Comparison of ENCODE assay signal across 1 fruit fly cellular context in genomic region chrX:10899232-10899631, dm6.
TF ChIP-seq lines count a peak whose summit lies in the region.

TSS of gene CG1582 (minus strand) at chrX:10899302.

TF ChIP-seq in whole organism, embryonic, 481 proteins besides CTCF, POLR2A, EP300 and RAD21 (continued from another document and continues in another):
- TF ChIP-seq stwl (tag; optimal IDR thresholded peaks at IDR 0.05; lab: Kevin White, UChicago) (peak; percentile 33), CG9609 (GFP tag; optimal IDR thresholded peaks at IDR 0.05; lab: Kevin White, UChicago) (no peak), CG10543 (GFP tag; optimal IDR thresholded peaks at IDR 0.05; lab: Kevin White, UChicago) (no peak), jumu (GFP tag; optimal IDR thresholded peaks at IDR 0.05; lab: Kevin White, UChicago) (no peak), gt (GFP tag; IDR thresholded peaks at IDR 0.05; lab: Robert Waterston, UW) (no peak), HmgZ (tag; optimal IDR thresholded peaks at IDR 0.05; lab: Kevin White, UChicago) (no peak), odd (GFP tag; optimal IDR thresholded peaks at IDR 0.05; lab: Kevin White, UChicago) (peak; percentile 7), Hr51 (GFP tag; optimal IDR thresholded peaks at IDR 0.05; lab: Kevin White, UChicago) (no peak), BtbVII (GFP tag; optimal IDR thresholded peaks at IDR 0.05; lab: Kevin White, UChicago) (no peak), amos (GFP tag; IDR thresholded peaks at IDR 0.05; lab: Robert Waterston, UW; ENCODE audit: partially characterized antibody) (peak; percentile 34; the same call in 1 of the 2 replicates), CG13775 (GFP tag; optimal IDR thresholded peaks at IDR 0.05; lab: Kevin White, UChicago) (peak; percentile 32), gfzf (GFP tag; optimal IDR thresholded peaks at IDR 0.05; lab: Kevin White, UChicago) (peak; percentile 50), CG13894 (tag; optimal IDR thresholded peaks at IDR 0.05; lab: Kevin White, UChicago) (no peak), NK7.1 (GFP tag; optimal IDR thresholded peaks at IDR 0.05; lab: Kevin White, UChicago) (no peak), CG10274 (GFP tag; optimal IDR thresholded peaks at IDR 0.05; lab: Kevin White, UChicago) (no peak), Gug (GFP tag; IDR thresholded peaks at IDR 0.05; lab: Robert Waterston, UW) (no peak), vfl (GFP tag; optimal IDR thresholded peaks at IDR 0.05; lab: Kevin White, UChicago) (no peak), Dip3 (GFP tag; optimal IDR thresholded peaks at IDR 0.05; lab: Kevin White, UChicago) (no peak), Fer1 (GFP tag; optimal IDR thresholded peaks at IDR 0.05; lab: Kevin White, UChicago) (peak; percentile 50), schlank (tag; optimal IDR thresholded peaks at IDR 0.05; lab: Kevin White, UChicago) (no peak), otp (GFP tag; IDR thresholded peaks at IDR 0.05; lab: Robert Waterston, UW) (no peak), CG4617 (GFP tag; optimal IDR thresholded peaks at IDR 0.05; lab: Kevin White, UChicago; ENCODE audit: borderline replicate concordance) (peak; percentile 11), CG32767 (GFP tag; IDR thresholded peaks at IDR 0.05; lab: Robert Waterston, UW) (no peak), Dp (GFP tag; optimal IDR thresholded peaks at IDR 0.05; lab: Kevin White, UChicago) (peak; percentile 80), Sry-δ (GFP tag; optimal IDR thresholded peaks at IDR 0.05; lab: Kevin White, UChicago) (peak; percentile 25), CG14860 (GFP tag; IDR thresholded peaks at IDR 0.05; lab: Robert Waterston, UW; ENCODE audit: partially characterized antibody) (0 out of 3 replicates have a peak, but pooled peaks have one; percentile 27), CG14965 (GFP tag; optimal IDR thresholded peaks at IDR 0.05; lab: Kevin White, UChicago; ENCODE audit: borderline replicate concordance) (no peak), Deaf1 (tag; optimal IDR thresholded peaks at IDR 0.05; lab: Kevin White, UChicago) (no peak), CG15479 (GFP tag; optimal IDR thresholded peaks at IDR 0.05; lab: Kevin White, UChicago) (no peak), gce (GFP tag; IDR thresholded peaks at IDR 0.05; lab: Robert Waterston, UW) (no peak), Dll (GFP tag; IDR thresholded peaks at IDR 0.05; lab: Robert Waterston, UW; ENCODE audit: partially characterized antibody) (no peak), Fer3 (tag; optimal IDR thresholded peaks at IDR 0.05; lab: Kevin White, UChicago) (peak; percentile 1), slbo (GFP tag; IDR thresholded peaks at IDR 0.05; lab: Robert Waterston, UW) (peak; percentile 10; the same call in 1 of the 2 replicates), CG10267 (tag; optimal IDR thresholded peaks at IDR 0.05; lab: Kevin White, UChicago) (peak; percentile 53), CG7987 (GFP tag; optimal IDR thresholded peaks at IDR 0.05; lab: Kevin White, UChicago) (no peak), Oaz (GFP tag; IDR thresholded peaks at IDR 0.05; lab: Robert Waterston, UW) (no peak), salm (tag; optimal IDR thresholded peaks at IDR 0.05; lab: Kevin White, UChicago) (no peak), CG31365 (tag; optimal IDR thresholded peaks at IDR 0.05; lab: Kevin White, UChicago) (no peak), HmgD (GFP tag; optimal IDR thresholded peaks at IDR 0.05; lab: Kevin White, UChicago) (no peak), dm (GFP tag; optimal IDR thresholded peaks at IDR 0.05; lab: Kevin White, UChicago) (no peak), Tbp (GFP tag; optimal IDR thresholded peaks at IDR 0.05; lab: Kevin White, UChicago) (no peak), seq (GFP tag; IDR thresholded peaks at IDR 0.05; lab: Robert Waterston, UW) (no peak), CG16815 (GFP tag; optimal IDR thresholded peaks at IDR 0.05; lab: Kevin White, UChicago) (no peak), bab2 (GFP tag; optimal IDR thresholded peaks at IDR 0.05; lab: Kevin White, UChicago) (no peak), CG5245 (GFP tag; optimal IDR thresholded peaks at IDR 0.05; lab: Kevin White, UChicago) (no peak), CG31388 (GFP tag; optimal IDR thresholded peaks at IDR 0.05; lab: Kevin White, UChicago) (no peak), lmd (GFP tag; IDR thresholded peaks at IDR 0.05; lab: Robert Waterston, UW) (no peak), CG10366 (GFP tag; IDR thresholded peaks at IDR 0.05; lab: Robert Waterston, UW) (no peak), ap (GFP tag; IDR thresholded peaks at IDR 0.05; lab: Robert Waterston, UW) (no peak), grau (tag; optimal IDR thresholded peaks at IDR 0.05; lab: Kevin White, UChicago) (peak; percentile 50), CG10959 (GFP tag; IDR thresholded peaks at IDR 0.05; lab: Robert Waterston, UW) (no peak), trem (tag; optimal IDR thresholded peaks at IDR 0.05; lab: Kevin White, UChicago) (peak; percentile 59), jing (GFP tag; optimal IDR thresholded peaks at IDR 0.05; lab: Kevin White, UChicago) (no peak), Dip2 (GFP tag; IDR thresholded peaks at IDR 0.05; lab: Robert Waterston, UW) (no peak), Ada2b (GFP tag; IDR thresholded peaks at IDR 0.05; lab: Robert Waterston, UW) (no peak), HLH54F (GFP tag; optimal IDR thresholded peaks at IDR 0.05; lab: Kevin White, UChicago) (no peak), CG34422 (GFP tag; IDR thresholded peaks at IDR 0.05; lab: Robert Waterston, UW) (0 out of 3 replicates have a peak, but pooled peaks have one; percentile 35), Fer2 (tag; optimal IDR thresholded peaks at IDR 0.05; lab: Kevin White, UChicago) (no peak), CG15011 (GFP tag; optimal IDR thresholded peaks at IDR 0.05; lab: Kevin White, UChicago) (no peak), pros (GFP tag; optimal IDR thresholded peaks at IDR 0.05; lab: Kevin White, UChicago) (no peak), twi (tag; optimal IDR thresholded peaks at IDR 0.05; lab: Kevin White, UChicago) (peak; percentile 24), sqz (GFP tag; optimal IDR thresholded peaks at IDR 0.05; lab: Kevin White, UChicago) (no peak), CrebB (tag; optimal IDR thresholded peaks at IDR 0.05; lab: Kevin White, UChicago) (no peak), ash1 (GFP tag; optimal IDR thresholded peaks at IDR 0.05; lab: Kevin White, UChicago) (no peak), ara (GFP tag; IDR thresholded peaks at IDR 0.05; lab: Robert Waterston, UW) (no peak), CG8924 (tag; optimal IDR thresholded peaks at IDR 0.05; lab: Kevin White, UChicago) (no peak), ase (GFP tag; IDR thresholded peaks at IDR 0.05; lab: Robert Waterston, UW) (no peak), D (optimal IDR thresholded peaks at IDR 0.05; lab: Kevin White, UChicago) (no peak), D (GFP tag; optimal IDR thresholded peaks at IDR 0.05; lab: Kevin White, UChicago) (no peak), gcm (GFP tag; optimal IDR thresholded peaks at IDR 0.05; lab: Kevin White, UChicago) (peak; percentile 14), tio (GFP tag; optimal IDR thresholded peaks at IDR 0.05; lab: Kevin White, UChicago) (no peak), Dref (GFP tag; IDR thresholded peaks at IDR 0.05; lab: Robert Waterston, UW) (peak; percentile 70), CG12071 (GFP tag; optimal IDR thresholded peaks at IDR 0.05; lab: Kevin White, UChicago) (no peak), peb (GFP tag; IDR thresholded peaks at IDR 0.05; lab: Robert Waterston, UW) (no peak), HHEX (GFP tag; optimal IDR thresholded peaks at IDR 0.05; lab: Kevin White, UChicago) (no peak), CG6765 (GFP tag; optimal IDR thresholded peaks at IDR 0.05; lab: Kevin White, UChicago) (no peak), Sox102F (GFP tag; optimal IDR thresholded peaks at IDR 0.05; lab: Kevin White, UChicago) (no peak), CG6254 (GFP tag; optimal IDR thresholded peaks at IDR 0.05; lab: Kevin White, UChicago) (no peak), CG14014 (GFP tag; IDR thresholded peaks at IDR 0.05; lab: Robert Waterston, UW) (no peak), shn (GFP tag; optimal IDR thresholded peaks at IDR 0.05; lab: Kevin White, UChicago) (no peak), CG4730 (GFP tag; IDR thresholded peaks at IDR 0.05; lab: Robert Waterston, UW) (no peak), br (optimal IDR thresholded peaks at IDR 0.05; lab: Kevin White, UChicago) (no peak), Hr3 (GFP tag; optimal IDR thresholded peaks at IDR 0.05; lab: Kevin White, UChicago) (no peak), D19B (GFP tag; optimal IDR thresholded peaks at IDR 0.05; lab: Kevin White, UChicago) (no peak), CG14710 (tag; optimal IDR thresholded peaks at IDR 0.05; lab: Kevin White, UChicago) (peak; percentile 59), Awh (GFP tag; IDR thresholded peaks at IDR 0.05; lab: Robert Waterston, UW) (no peak), Elba2 (GFP tag; optimal IDR thresholded peaks at IDR 0.05; lab: Kevin White, UChicago) (no peak), CG7556 (GFP tag; optimal IDR thresholded peaks at IDR 0.05; lab: Kevin White, UChicago) (no peak), CG18262 (tag; optimal IDR thresholded peaks at IDR 0.05; lab: Kevin White, UChicago) (peak; percentile 20), kah (GFP tag; optimal IDR thresholded peaks at IDR 0.05; lab: Kevin White, UChicago) (no peak), tap (tag; optimal IDR thresholded peaks at IDR 0.05; lab: Kevin White, UChicago) (no peak), H15 (GFP tag; IDR thresholded peaks at IDR 0.05; lab: Robert Waterston, UW) (no peak), H2.0 (GFP tag; IDR thresholded peaks at IDR 0.05; lab: Robert Waterston, UW) (no peak), CG12744 (GFP tag; optimal IDR thresholded peaks at IDR 0.05; lab: Kevin White, UChicago) (no peak), CG4282 (GFP tag; optimal IDR thresholded peaks at IDR 0.05; lab: Kevin White, UChicago) (no peak), CG7786 (GFP tag; optimal IDR thresholded peaks at IDR 0.05; lab: Kevin White, UChicago) (no peak), Dek (tag; optimal IDR thresholded peaks at IDR 0.05; lab: Kevin White, UChicago) (peak; percentile 47), fru (optimal IDR thresholded peaks at IDR 0.05; lab: Kevin White, UChicago) (no peak), YL-1 (GFP tag; optimal IDR thresholded peaks at IDR 0.05; lab: Kevin White, UChicago) (peak; percentile 14), Optix (GFP tag; IDR thresholded peaks at IDR 0.05; lab: Robert Waterston, UW) (no peak), abd-A (tag; optimal IDR thresholded peaks at IDR 0.05; lab: Kevin White, UChicago) (no peak), CG31441 (GFP tag; IDR thresholded peaks at IDR 0.05; lab: Robert Waterston, UW) (no peak), sens-2 (GFP tag; IDR thresholded peaks at IDR 0.05; lab: Robert Waterston, UW) (no peak), CG14050 (GFP tag; IDR thresholded peaks at IDR 0.05; lab: Robert Waterston, UW) (no peak), Chrac-16 (GFP tag; optimal IDR thresholded peaks at IDR 0.05; lab: Kevin White, UChicago) (no peak), Usf (GFP tag; optimal IDR thresholded peaks at IDR 0.05; lab: Kevin White, UChicago) (no peak), ci (GFP tag; IDR thresholded peaks at IDR 0.05; lab: Robert Waterston, UW) (no peak), CG1603 (tag; optimal IDR thresholded peaks at IDR 0.05; lab: Kevin White, UChicago) (no peak), zen2 (GFP tag; IDR thresholded peaks at IDR 0.05; lab: Robert Waterston, UW; ENCODE audit: partially characterized antibody) (no peak), Mrtf (GFP tag; IDR thresholded peaks at IDR 0.05; lab: Robert Waterston, UW) (no peak), Ptx1 (GFP tag; IDR thresholded peaks at IDR 0.05; lab: Robert Waterston, UW) (no peak), NC2α (GFP tag; optimal IDR thresholded peaks at IDR 0.05; lab: Kevin White, UChicago) (no peak), CG30020 (tag; optimal IDR thresholded peaks at IDR 0.05; lab: Kevin White, UChicago) (peak; percentile 32), Ets65A (GFP tag; lab: Kevin White, UChicago) (no peak), CG3847 (GFP tag; IDR thresholded peaks at IDR 0.05; lab: Robert Waterston, UW) (peak; percentile 57), slp2 (GFP tag; optimal IDR thresholded peaks at IDR 0.05; lab: Kevin White, UChicago) (no peak), nerfin-1 (tag; optimal IDR thresholded peaks at IDR 0.05; lab: Kevin White, UChicago) (no peak), CG6272 (GFP tag; IDR thresholded peaks at IDR 0.05; lab: Robert Waterston, UW) (no peak), CG15514 (GFP tag; optimal IDR thresholded peaks at IDR 0.05; lab: Kevin White, UChicago) (peak; percentile 59), CG12391 (tag; optimal IDR thresholded peaks at IDR 0.05; lab: Kevin White, UChicago) (peak; percentile 53), CG12104 (GFP tag; optimal IDR thresholded peaks at IDR 0.05; lab: Kevin White, UChicago) (no peak), nau (GFP tag; optimal IDR thresholded peaks at IDR 0.05; lab: Kevin White, UChicago) (no peak), h (optimal IDR thresholded peaks at IDR 0.05; lab: Kevin White, UChicago) (no peak), Sry-β (GFP tag; optimal IDR thresholded peaks at IDR 0.05; lab: Kevin White, UChicago) (peak; percentile 98), Atf6 (GFP tag; IDR thresholded peaks at IDR 0.05; lab: Robert Waterston, UW) (no peak), oc (tag; optimal IDR thresholded peaks at IDR 0.05; lab: Kevin White, UChicago) (no peak), CG34376 (GFP tag; optimal IDR thresholded peaks at IDR 0.05; lab: Kevin White, UChicago) (no peak), Hr78 (GFP tag; optimal IDR thresholded peaks at IDR 0.05; lab: Kevin White, UChicago) (no peak), Nf-YA (GFP tag; IDR thresholded peaks at IDR 0.05; lab: Robert Waterston, UW) (no peak), yki (optimal IDR thresholded peaks at IDR 0.05; lab: Kevin White, UChicago) (no peak), CG9437 (GFP tag; optimal IDR thresholded peaks at IDR 0.05; lab: Kevin White, UChicago) (peak; percentile 44), CG18011 (GFP tag; optimal IDR thresholded peaks at IDR 0.05; lab: Kevin White, UChicago) (no peak), Lim3 (GFP tag; IDR thresholded peaks at IDR 0.05; lab: Robert Waterston, UW) (no peak), CG15269 (tag; optimal IDR thresholded peaks at IDR 0.05; lab: Kevin White, UChicago) (no peak), bigmax (GFP tag; optimal IDR thresholded peaks at IDR 0.05; lab: Kevin White, UChicago) (no peak), Med (GFP tag; lab: Kevin White, UChicago) (peak; percentile 51), Hsf (GFP tag; optimal IDR thresholded peaks at IDR 0.05; lab: Kevin White, UChicago) (no peak), CG12942 (GFP tag; optimal IDR thresholded peaks at IDR 0.05; lab: Kevin White, UChicago) (no peak), tgo (GFP tag; IDR thresholded peaks at IDR 0.05; lab: Robert Waterston, UW) (no peak), ato (GFP tag; IDR thresholded peaks at IDR 0.05; lab: Robert Waterston, UW; ENCODE audit: partially characterized antibody) (no peak), pita (GFP tag; optimal IDR thresholded peaks at IDR 0.05; lab: Kevin White, UChicago) (no peak)
